Fruit fly (Drosophila melanogaster): ENCODE data around the gene CG2854.

DNA sequence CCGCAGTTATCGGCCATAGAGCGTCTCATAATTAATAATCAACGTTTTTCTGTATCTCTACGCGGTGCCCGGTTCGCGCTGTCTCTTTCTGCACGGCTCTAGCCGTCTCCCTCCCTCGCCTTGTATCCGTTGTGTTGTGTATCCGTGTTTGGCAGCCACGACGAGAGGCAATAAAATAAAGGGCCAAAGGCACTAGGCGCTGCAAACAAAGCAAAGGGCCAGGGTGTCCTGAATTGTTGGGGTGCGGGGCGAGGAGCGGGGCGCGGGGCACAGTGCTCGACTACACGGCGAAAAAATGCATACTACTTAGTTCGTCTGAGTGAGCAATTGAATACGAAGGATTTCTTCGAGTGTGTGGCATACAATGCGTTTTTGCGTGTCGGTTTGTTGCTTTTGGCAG, 19.4 kb upstream of the CG2854 start:
- TF ChIP-seq esn (GFP tag; optimal IDR thresholded peaks at IDR 0.05) (no peak), CG8319 (GFP tag; optimal IDR thresholded peaks at IDR 0.05) (no peak), Hr38 (GFP tag; optimal IDR thresholded peaks at IDR 0.05) (no peak)
